Worm (Caenorhabditis elegans) whole organism, early embryonic: ENCODE data around the gene T28C6.7.

ENCODE experiments used
- B0310.2 ChIP-seq: sonication (generic microtip); optimal IDR thresholded peaks from 2 replicates; lab custom pipeline; 2016; ENCODE audit warnings: mild to moderate bottlenecking, missing genetic modification characterization, missing compliant biosample characterization
- F13C5.2 ChIP-seq: sonication (generic microtip); optimal IDR thresholded peaks from 2 replicates; lab custom pipeline; 2017; ENCODE audit warnings: mild to moderate bottlenecking, missing genetic modification characterization, inconsistent platforms, missing compliant biosample characterization
- aly-1 ChIP-seq: sonication (generic microtip); optimal IDR thresholded peaks from 2 replicates; lab custom pipeline; 2016; ENCODE audit warnings: missing genetic modification characterization, missing compliant biosample characterization
- ama-1 ChIP-seq: fragments of 150-350 bp; optimal IDR thresholded peaks from 2 replicates; lab custom pipeline; 2014
- ceh-13 ChIP-seq: fragments of 200-800 bp; sonication (Bioruptor generic); optimal IDR thresholded peaks from 2 replicates; lab custom pipeline; 2018; ENCODE audit warnings: mild to moderate bottlenecking, missing genetic modification characterization, missing compliant biosample characterization
- ceh-36 ChIP-seq: sonication (generic microtip); optimal IDR thresholded peaks from 2 replicates; lab custom pipeline; 2016; ENCODE audit warnings: missing genetic modification characterization, inconsistent platforms, missing compliant biosample characterization
- ets-7 ChIP-seq: sonication (generic microtip); optimal IDR thresholded peaks from 2 replicates; lab custom pipeline; 2016; ENCODE audit warnings: missing genotype, missing genetic modification characterization, missing compliant biosample characterization
- flt-1 ChIP-seq: fragments of 200-800 bp; sonication (Bioruptor generic); IDR thresholded peaks from 2 replicates; pipeline ENCODE4 v1.3.6; 2022; ENCODE audit warnings: missing genetic modification characterization, missing compliant biosample characterization
- hmbx-1 ChIP-seq: sonication (generic microtip); optimal IDR thresholded peaks from 2 replicates; lab custom pipeline; 2016; ENCODE audit warnings: mild to moderate bottlenecking, missing genetic modification characterization, missing compliant biosample characterization
- hmg-4 ChIP-seq: fragments of 200-800 bp; sonication (Bioruptor generic); optimal IDR thresholded peaks from 2 replicates; lab custom pipeline; 2018; ENCODE audit warnings: mild to moderate bottlenecking, missing genetic modification characterization, missing compliant biosample characterization
- hnd-1 ChIP-seq: sonication (generic microtip); optimal IDR thresholded peaks from 2 replicates; lab custom pipeline; 2016; ENCODE audit warnings: missing genetic modification characterization, missing compliant biosample characterization
- sea-1 ChIP-seq: fragments of 200-800 bp; sonication (Bioruptor generic); conservative IDR thresholded peaks from 2 replicates; pipeline ENCODE4 v1.3.6; 2022; ENCODE audit warnings: missing genetic modification characterization, missing compliant biosample characterization
- tbx-11 ChIP-seq: fragments of 200-800 bp; sonication (Bioruptor generic); IDR thresholded peaks from 2 replicates; pipeline ENCODE4 v1.3.6; 2022; ENCODE audit warnings: missing genetic modification characterization, missing compliant biosample characterization
- tra-4 ChIP-seq: sonication (generic microtip); optimal IDR thresholded peaks from 2 replicates; lab custom pipeline; 2017; ENCODE audit warnings: missing genetic modification characterization, missing compliant biosample characterization

DNA sequence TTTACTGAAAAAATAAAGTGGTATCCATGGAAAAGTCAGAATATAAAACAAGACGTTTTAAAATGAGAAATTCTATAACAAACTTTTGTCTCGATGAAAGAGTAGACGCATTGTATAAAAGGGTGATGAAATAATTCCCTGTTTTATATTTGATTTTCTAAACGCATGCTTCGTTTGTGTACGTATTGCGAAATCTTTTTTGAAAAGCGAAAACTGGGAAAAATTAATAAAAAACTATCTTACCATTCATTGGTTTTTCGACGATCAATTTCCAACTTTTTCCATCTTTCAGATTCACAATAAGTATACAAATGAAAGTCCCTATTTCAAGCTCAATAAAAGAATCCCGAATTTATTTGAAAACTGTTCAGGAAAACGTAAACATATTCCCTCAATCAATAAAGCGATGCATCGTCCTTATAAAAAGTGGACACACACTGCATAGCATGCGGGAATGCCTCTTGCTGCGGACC, 42.7 kb upstream of the T28C6.7 start, which contains the start of gene C33D9.13:
- TF ChIP-seq aly-1 (tag; lab: Kevin White, UChicago) (no peak), ceh-36 (no peak), ets-7 (tag; lab: Kevin White, UChicago) (no peak), sea-1 (GFP tag; lab: Robert Waterston, UW) (no peak), ama-1 (lab: Kevin White, UChicago) (no peak), hnd-1 (no peak), ceh-13 (GFP tag; lab: Kevin White, UChicago) (no peak), flt-1 (GFP tag; lab: Robert Waterston, UW) (no peak), tra-4 (no peak), tbx-11 (GFP tag; lab: Robert Waterston, UW) (no peak), B0310.2 (no peak), F13C5.2 (tag; lab: Kevin White, UChicago) (no peak), hmbx-1 (no peak), hmg-4 (GFP tag; lab: Kevin White, UChicago) (no peak)
